Worm (Caenorhabditis elegans) whole organism, early embryonic: ENCODE results near the gene zig-11.

ENCODE experiments used
- F13C5.2 ChIP-seq: sonication (generic microtip); optimal IDR thresholded peaks from 2 replicates; lab custom pipeline; 2017; ENCODE audit warnings: mild to moderate bottlenecking, missing genetic modification characterization, inconsistent platforms, missing compliant biosample characterization
- aly-1 ChIP-seq: sonication (generic microtip); optimal IDR thresholded peaks from 2 replicates; lab custom pipeline; 2016; ENCODE audit warnings: missing genetic modification characterization, missing compliant biosample characterization
- ama-1 ChIP-seq: fragments of 150-350 bp; optimal IDR thresholded peaks from 2 replicates; lab custom pipeline; 2014
- sea-1 ChIP-seq: fragments of 200-800 bp; sonication (Bioruptor generic); conservative IDR thresholded peaks from 2 replicates; pipeline ENCODE4 v1.3.6; 2022; ENCODE audit warnings: missing genetic modification characterization, missing compliant biosample characterization

DNA sequence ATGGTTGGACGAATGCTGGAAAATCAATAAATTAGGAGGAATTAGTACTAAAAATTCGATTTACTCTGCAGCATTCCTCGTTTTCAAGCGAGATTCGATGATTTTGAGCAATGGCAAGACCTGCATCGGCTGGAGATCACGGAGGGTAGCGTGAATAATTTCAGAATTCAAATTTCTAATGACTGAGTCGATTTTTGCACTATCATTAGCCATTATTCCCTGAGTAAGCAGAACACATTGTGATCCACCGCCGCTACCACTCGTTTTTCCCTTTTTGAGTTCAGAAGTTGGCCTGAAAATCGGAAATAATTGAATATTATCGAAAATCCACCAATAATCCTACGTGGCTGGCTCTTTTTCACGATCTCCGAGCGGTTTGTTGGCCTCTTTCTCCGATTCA is 24.7 kb downstream of the zig-11 start:
- TF ChIP-seq aly-1 (tag; lab: Kevin White, UChicago) = no peak
- no peak for TF ChIP-seq ama-1
- no peak for TF ChIP-seq F13C5.2 (tag; lab: Kevin White, UChicago)
- TF ChIP-seq sea-1 (GFP tag; lab: Robert Waterston, UW) = no peak
